Worm (Caenorhabditis elegans) whole organism, late embryonic: ENCODE measurements around the gene ttr-35.

Source experiments
- C38D4.7 ChIP-seq: fragments of 200-800 bp; sonication (Bioruptor generic); optimal IDR thresholded peaks from 2 replicates; lab custom pipeline; 2018; ENCODE audit warnings: mild to moderate bottlenecking, missing genetic modification characterization, moderate library complexity, missing compliant biosample characterization
- F13H6.1 ChIP-seq: sonication (generic microtip); optimal IDR thresholded peaks from 2 replicates; lab custom pipeline; 2016; ENCODE audit warnings: missing genetic modification characterization, missing compliant biosample characterization
- K09A11.1 ChIP-seq: sonication (generic microtip); optimal IDR thresholded peaks from 2 replicates; lab custom pipeline; 2017; ENCODE audit warnings: antibody characterized with exemption, mild to moderate bottlenecking, missing genetic modification characterization, missing compliant biosample characterization; ENCODE audit not compliant: insufficient read depth
- Y22D7AL.16 ChIP-seq: sonication (generic microtip); optimal IDR thresholded peaks from 2 replicates; lab custom pipeline; 2016; ENCODE audit warnings: missing genetic modification characterization, missing compliant biosample characterization
- ceh-19 ChIP-seq: fragments of 200-800 bp; sonication (Bioruptor generic); optimal IDR thresholded peaks from 2 replicates; lab custom pipeline; 2018; ENCODE audit warnings: mild to moderate bottlenecking, missing genetic modification characterization, missing compliant biosample characterization
- ceh-2 ChIP-seq: sonication (generic microtip); optimal IDR thresholded peaks from 2 replicates; lab custom pipeline; 2016; ENCODE audit warnings: missing genotype, missing genetic modification characterization, missing compliant biosample characterization
- ceh-22 ChIP-seq: sonication (generic microtip); optimal IDR thresholded peaks from 2 replicates; lab custom pipeline; 2017; ENCODE audit warnings: missing biosample characterization, missing genetic modification characterization
- ceh-24 ChIP-seq: sonication (generic microtip); optimal IDR thresholded peaks from 2 replicates; lab custom pipeline; 2016; ENCODE audit warnings: mild to moderate bottlenecking, missing genetic modification characterization, missing compliant biosample characterization
- ceh-30 ChIP-seq: fragments of 150-350 bp; optimal IDR thresholded peaks from 2 replicates; lab custom pipeline; 2014; ENCODE audit warnings: missing biosample characterization, missing genetic modification characterization
- ceh-34 ChIP-seq: sonication (generic microtip); optimal IDR thresholded peaks from 2 replicates; lab custom pipeline; 2016; ENCODE audit warnings: mild to moderate bottlenecking, missing genetic modification characterization, missing compliant biosample characterization
- ceh-45 ChIP-seq: fragments of 200-800 bp; sonication (Bioruptor generic); IDR thresholded peaks from 2 replicates; pipeline ENCODE4 v1.3.6; 2022; ENCODE audit warnings: missing genetic modification reagents, missing genetic modification characterization, missing compliant biosample characterization
- ceh-9 ChIP-seq: sonication (generic microtip); optimal IDR thresholded peaks from 2 replicates; lab custom pipeline; 2016; ENCODE audit warnings: mild to moderate bottlenecking, missing genetic modification characterization, inconsistent platforms, missing compliant biosample characterization
- dmd-4 ChIP-seq: sonication (generic microtip); optimal IDR thresholded peaks from 2 replicates; lab custom pipeline; 2016; ENCODE audit warnings: borderline replicate concordance, missing genetic modification characterization, missing compliant biosample characterization
- dve-1 ChIP-seq: sonication (generic microtip); optimal IDR thresholded peaks from 2 replicates; lab custom pipeline; 2017; ENCODE audit warnings: antibody characterized with exemption, mild to moderate bottlenecking, missing genetic modification characterization, missing compliant biosample characterization
- elt-2 ChIP-seq: sonication (generic microtip); optimal IDR thresholded peaks from 2 replicates; lab custom pipeline; 2016; ENCODE audit warnings: missing genetic modification reagents, missing genetic modification characterization, missing compliant biosample characterization
- ets-4 ChIP-seq: sonication (generic microtip); optimal IDR thresholded peaks from 2 replicates; lab custom pipeline; 2016; ENCODE audit warnings: missing genetic modification characterization, missing compliant biosample characterization
- fax-1 ChIP-seq: sonication (generic microtip); optimal IDR thresholded peaks from 2 replicates; lab custom pipeline; 2016; ENCODE audit warnings: missing genotype, missing genetic modification characterization, missing compliant biosample characterization
- fkh-10 ChIP-seq: fragments of 150-350 bp; optimal IDR thresholded peaks from 2 replicates; lab custom pipeline; 2014; ENCODE audit warnings: missing biosample characterization, missing genetic modification reagents, missing genetic modification characterization
- hlh-15 ChIP-seq: sonication (generic microtip); optimal IDR thresholded peaks from 2 replicates; lab custom pipeline; 2016; ENCODE audit warnings: missing genetic modification characterization, missing compliant biosample characterization
- hlh-6 ChIP-seq: sonication (generic microtip); optimal IDR thresholded peaks from 2 replicates; lab custom pipeline; 2016; ENCODE audit warnings: missing genotype, missing genetic modification characterization, missing compliant biosample characterization
- hlh-8 ChIP-seq: sonication (generic microtip); optimal IDR thresholded peaks from 2 replicates; lab custom pipeline; 2016; ENCODE audit warnings: missing genotype, missing genetic modification characterization, missing compliant biosample characterization
- lim-6 ChIP-seq: sonication (generic microtip); optimal IDR thresholded peaks from 2 replicates; lab custom pipeline; 2016; ENCODE audit warnings: missing genetic modification characterization, missing compliant biosample characterization
- lin-11 ChIP-seq: fragments of 200-800 bp; sonication (Bioruptor generic); optimal IDR thresholded peaks from 2 replicates; lab custom pipeline; 2018; ENCODE audit warnings: mild to moderate bottlenecking, missing genetic modification characterization, missing compliant biosample characterization
- nfya-1 ChIP-seq: sonication (generic microtip); optimal IDR thresholded peaks from 2 replicates; lab custom pipeline; 2017; ENCODE audit warnings: missing genetic modification characterization, mild to moderate bottlenecking, missing compliant biosample characterization, antibody characterized with exemption, moderate library complexity
- nhr-11 ChIP-seq: fragments of 150-350 bp; optimal IDR thresholded peaks from 2 replicates; lab custom pipeline; 2014; ENCODE audit warnings: missing biosample characterization, missing genetic modification characterization
- npax-4 ChIP-seq: sonication (generic microtip); optimal IDR thresholded peaks from 2 replicates; lab custom pipeline; 2016; ENCODE audit warnings: missing genetic modification characterization, missing compliant biosample characterization
- pat-9 ChIP-seq: fragments of 200-800 bp; sonication (Bioruptor generic); optimal IDR thresholded peaks from 2 replicates; lab custom pipeline; 2018; ENCODE audit warnings: mild to moderate bottlenecking, missing genetic modification characterization, moderate library complexity, missing compliant biosample characterization
- pqm-1 ChIP-seq: sonication (generic microtip); optimal IDR thresholded peaks from 2 replicates; lab custom pipeline; 2016; ENCODE audit warnings: missing genetic modification characterization, missing compliant biosample characterization
- pros-1 ChIP-seq: fragments of 150-350 bp; optimal IDR thresholded peaks from 2 replicates; lab custom pipeline; 2014; ENCODE audit warnings: missing biosample characterization, missing genetic modification reagents, missing genetic modification characterization
- ref-2 ChIP-seq: sonication (generic microtip); optimal IDR thresholded peaks from 2 replicates; lab custom pipeline; 2016; ENCODE audit warnings: missing genetic modification characterization, missing compliant biosample characterization
- sdc-2 ChIP-seq: sonication (generic microtip); optimal IDR thresholded peaks from 2 replicates; lab custom pipeline; 2016; ENCODE audit warnings: missing genotype, missing genetic modification characterization, missing compliant biosample characterization
- sox-2 ChIP-seq: fragments of 200-800 bp; sonication (Bioruptor generic); IDR thresholded peaks from 2 replicates; pipeline ENCODE4 v1.3.6; 2022; ENCODE audit warnings: missing genetic modification reagents, missing genetic modification characterization, missing compliant biosample characterization
- sox-4 ChIP-seq: sonication (generic microtip); optimal IDR thresholded peaks from 2 replicates; lab custom pipeline; 2017; ENCODE audit warnings: mild to moderate bottlenecking, missing genetic modification characterization, inconsistent platforms, missing compliant biosample characterization
- syd-9 ChIP-seq: sonication (generic microtip); optimal IDR thresholded peaks from 2 replicates; lab custom pipeline; 2016; ENCODE audit warnings: mild to moderate bottlenecking, missing genetic modification characterization, moderate library complexity, missing compliant biosample characterization
- tbx-2 ChIP-seq: sonication (generic microtip); optimal IDR thresholded peaks from 2 replicates; lab custom pipeline; 2016; ENCODE audit warnings: missing genetic modification characterization, missing compliant biosample characterization
- tbx-7 ChIP-seq: sonication (generic microtip); optimal IDR thresholded peaks from 2 replicates; lab custom pipeline; 2016; ENCODE audit warnings: missing genotype, missing genetic modification characterization, missing compliant biosample characterization
- unc-3 ChIP-seq, 2 experiments: fragments of 200-800 bp in 1 of 2; sonication (Bioruptor generic) in 1 of 2; sonication (generic microtip) in 1 of 2; conservative IDR thresholded peaks in 1 of 2; optimal IDR thresholded peaks in 1 of 2; 2 replicates each; pipeline versions ENCODE4 v1.3.6 to Lab custom; 2016 to 2022; ENCODE audit warnings: missing compliant biosample characterization in 2 of 2, missing genetic modification characterization in 2 of 2, missing genetic modification reagents in 1 of 2
- unc-55 ChIP-seq: sonication (generic microtip); optimal IDR thresholded peaks from 2 replicates; lab custom pipeline; 2017; ENCODE audit warnings: missing biosample characterization, missing genetic modification reagents, missing genetic modification characterization
- zip-5 ChIP-seq: sonication (generic microtip); optimal IDR thresholded peaks from 2 replicates; lab custom pipeline; 2016; ENCODE audit warnings: missing genetic modification characterization, missing compliant biosample characterization
- ztf-16 ChIP-seq: sonication (generic microtip); optimal IDR thresholded peaks from 2 replicates; lab custom pipeline; 2017; ENCODE audit warnings: missing genetic modification characterization, missing compliant biosample characterization

ttr-35 gene

ce11 chrX:6511985-6512384 lies at the start of gene ttr-35:
Gene ttr-35, plus strand, starts transcription at chrX:6512285.
- TF ChIP-seq ceh-34 (tag; lab: Kevin White, UChicago): no peak
- TF ChIP-seq fkh-10 (GFP tag; lab: Kevin White, UChicago): no peak
- TF ChIP-seq ceh-30: no peak
- no peak for TF ChIP-seq lim-6 (tag; lab: Kevin White, UChicago)
- no peak for TF ChIP-seq ceh-45 (GFP tag; lab: Robert Waterston, UW)
- TF ChIP-seq sox-2 (GFP tag; lab: Robert Waterston, UW): no peak
- no peak for TF ChIP-seq syd-9 (tag; lab: Kevin White, UChicago)
- no peak for TF ChIP-seq dve-1 (tag; lab: Kevin White, UChicago)
- no peak for TF ChIP-seq ceh-9
- no peak for TF ChIP-seq F13H6.1 (tag; lab: Kevin White, UChicago)
- TF ChIP-seq unc-3 (GFP tag; conservative IDR thresholded peaks at IDR 0.05; lab: Robert Waterston, UW): no peak
- TF ChIP-seq unc-3 (tag; optimal IDR thresholded peaks at IDR 0.05; lab: Kevin White, UChicago): no peak
- TF ChIP-seq ets-4 (tag; lab: Kevin White, UChicago): no peak
- no peak for TF ChIP-seq dmd-4 (tag; lab: Kevin White, UChicago)
- TF ChIP-seq pros-1 (tag; lab: Kevin White, UChicago): no peak
- TF ChIP-seq ceh-2 (tag; lab: Kevin White, UChicago): no peak
- TF ChIP-seq pqm-1 (tag; lab: Kevin White, UChicago): no peak
- no peak for TF ChIP-seq C38D4.7 (GFP tag; lab: Kevin White, UChicago)

ce11 chrX:6462479-6462878 lies 49.6 kb upstream of the ttr-35 start:
- no peak for TF ChIP-seq nfya-1 (tag; lab: Kevin White, UChicago)
- no peak for TF ChIP-seq dve-1 (tag; lab: Kevin White, UChicago)
- TF ChIP-seq K09A11.1 (tag; lab: Kevin White, UChicago): no peak
- no peak for TF ChIP-seq sdc-2
- no peak for TF ChIP-seq syd-9 (tag; lab: Kevin White, UChicago)
- no peak for TF ChIP-seq nhr-11 (tag; lab: Kevin White, UChicago)
- TF ChIP-seq zip-5 (tag; lab: Kevin White, UChicago): no peak
- TF ChIP-seq tbx-7 (tag; lab: Kevin White, UChicago): no peak
- TF ChIP-seq ceh-19: no peak
- TF ChIP-seq tbx-2 (tag; lab: Kevin White, UChicago): no peak
- no peak for TF ChIP-seq sox-2 (GFP tag; lab: Robert Waterston, UW)
- TF ChIP-seq ceh-30: no peak
- no peak for TF ChIP-seq Y22D7AL.16 (tag; lab: Kevin White, UChicago)
- TF ChIP-seq hlh-6 (tag; lab: Kevin White, UChicago): no peak
- TF ChIP-seq hlh-15 (tag; lab: Kevin White, UChicago): no peak
- no peak for TF ChIP-seq npax-4
- no peak for TF ChIP-seq unc-55
- no peak for TF ChIP-seq dmd-4 (tag; lab: Kevin White, UChicago)

ce11 chrX:6462995-6463462 lies 49.1 kb upstream of the ttr-35 start, which contains the start of gene C15B12.2:
Gene C15B12.2, plus strand, starts transcription at chrX:6463412.
- no peak for TF ChIP-seq sdc-2
- no peak for TF ChIP-seq hlh-15 (tag; lab: Kevin White, UChicago)
- no peak for TF ChIP-seq K09A11.1 (tag; lab: Kevin White, UChicago)
- no peak for TF ChIP-seq dmd-4 (tag; lab: Kevin White, UChicago)
- TF ChIP-seq fax-1 (tag; lab: Kevin White, UChicago): no peak
- TF ChIP-seq sox-4 (tag; lab: Kevin White, UChicago): no peak
- no peak for TF ChIP-seq ztf-16 (tag; lab: Kevin White, UChicago)
- no peak for TF ChIP-seq ceh-22 (tag; lab: Kevin White, UChicago)
- no peak for TF ChIP-seq unc-55
- TF ChIP-seq hlh-8: no peak

ce11 chrX:6467462-6467861 lies 44.6 kb upstream of the ttr-35 start, which contains the start of gene C15B12.3:
Gene C15B12.3, minus strand, starts transcription at chrX:6467562.
- TF ChIP-seq ref-2 (no peak), lin-11 (no peak), nhr-11 (tag; lab: Kevin White, UChicago) (no peak), ceh-24 (tag; lab: Kevin White, UChicago) (no peak), elt-2 (tag; lab: Kevin White, UChicago) (no peak), pat-9 (tag; lab: Kevin White, UChicago) (no peak)
